Fruit fly (Drosophila melanogaster): ENCODE data around the gene Zir.
A peak's percentile ranks its signal among the peaks of the same experiment; 100 is the strongest.

Zir gene

DNA sequence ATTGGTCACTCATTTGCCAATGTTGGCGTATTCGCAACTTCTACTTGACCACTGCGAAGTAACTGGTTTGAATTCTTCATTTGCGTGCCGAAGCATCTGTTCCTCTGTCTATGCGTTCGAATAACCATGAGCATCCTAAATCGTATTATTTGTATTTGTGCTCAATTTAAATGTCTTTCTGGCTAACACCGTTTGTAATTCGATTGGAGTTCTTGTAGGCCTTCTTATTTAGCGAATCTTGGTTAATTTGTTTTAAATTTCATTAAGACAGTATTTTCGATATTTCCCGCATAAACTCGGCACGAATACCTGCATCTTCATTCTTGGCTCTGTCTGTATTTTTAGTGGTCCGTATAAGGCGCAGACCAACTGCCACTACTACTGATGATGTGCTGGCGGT, 2.7 kb upstream of the Zir start (continued):
- TF ChIP-seq CG15336 (GFP tag; IDR thresholded peaks at IDR 0.05): peak; percentile 72
- TF ChIP-seq cyc (GFP tag; optimal IDR thresholded peaks at IDR 0.05): peak; percentile 59
- no peak for TF ChIP-seq achi (GFP tag; optimal IDR thresholded peaks at IDR 0.05)
- TF ChIP-seq CG11294 (GFP tag; IDR thresholded peaks at IDR 0.05): no peak
- no peak for TF ChIP-seq Hr38 (GFP tag; optimal IDR thresholded peaks at IDR 0.05)
- no peak for TF ChIP-seq eg (GFP tag; IDR thresholded peaks at IDR 0.05)
- peak; percentile 88 for TF ChIP-seq CG6808 (GFP tag; optimal IDR thresholded peaks at IDR 0.05)
- TF ChIP-seq CG8319 (GFP tag; optimal IDR thresholded peaks at IDR 0.05): no peak

DNA sequence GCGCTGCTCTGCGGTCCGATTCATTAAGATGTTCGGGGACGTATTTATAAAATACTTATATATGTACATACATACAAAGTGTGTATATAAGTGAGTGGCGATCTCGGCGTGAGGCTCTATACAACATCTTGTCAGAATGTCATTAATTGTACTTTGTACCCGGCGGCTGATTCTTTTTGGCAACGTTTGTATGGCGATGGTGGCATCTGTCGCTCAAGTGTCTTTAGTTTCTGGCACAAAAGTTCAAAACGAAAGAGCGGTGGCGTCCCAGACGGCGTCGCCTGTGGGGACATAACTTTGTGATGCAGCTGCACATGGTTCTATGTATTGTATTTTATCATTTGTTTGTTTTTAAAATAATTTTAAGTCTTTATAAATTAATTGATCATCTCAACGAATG, 1.5 kb upstream of the Zir start:
- TF ChIP-seq Eip78C (GFP tag) (peak; percentile 38), CG8119 (GFP tag; IDR thresholded peaks at IDR 0.05) (peak; percentile 18; the same call in 1 of the 3 replicates), net (GFP tag; optimal IDR thresholded peaks at IDR 0.05) (peak; percentile 77), acj6 (GFP tag; optimal IDR thresholded peaks at IDR 0.05) (no peak)

DNA sequence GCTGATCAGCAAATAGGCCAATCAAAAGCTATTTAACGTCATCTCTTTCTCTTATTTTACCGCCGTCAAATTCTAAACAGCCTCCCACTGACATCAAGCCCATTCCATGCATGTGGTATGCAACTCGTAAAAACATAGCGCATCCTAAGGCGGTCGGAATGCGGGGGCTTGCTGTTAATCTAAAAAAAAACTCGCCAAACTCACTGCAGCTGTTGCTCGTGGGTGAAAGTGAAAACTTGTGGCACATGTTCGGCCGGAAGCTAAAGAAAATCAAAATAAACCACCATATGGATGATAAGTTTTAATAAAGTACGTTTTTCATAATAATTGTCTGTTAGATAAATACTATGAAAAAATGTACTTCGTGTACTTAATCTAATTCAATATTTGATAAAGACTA, 443 bp upstream of the Zir start:
- TF ChIP-seq Blimp-1 (GFP tag; optimal IDR thresholded peaks at IDR 0.05) (peak; percentile 38), CG6792 (GFP tag; optimal IDR thresholded peaks at IDR 0.05) (no peak)

DNA sequence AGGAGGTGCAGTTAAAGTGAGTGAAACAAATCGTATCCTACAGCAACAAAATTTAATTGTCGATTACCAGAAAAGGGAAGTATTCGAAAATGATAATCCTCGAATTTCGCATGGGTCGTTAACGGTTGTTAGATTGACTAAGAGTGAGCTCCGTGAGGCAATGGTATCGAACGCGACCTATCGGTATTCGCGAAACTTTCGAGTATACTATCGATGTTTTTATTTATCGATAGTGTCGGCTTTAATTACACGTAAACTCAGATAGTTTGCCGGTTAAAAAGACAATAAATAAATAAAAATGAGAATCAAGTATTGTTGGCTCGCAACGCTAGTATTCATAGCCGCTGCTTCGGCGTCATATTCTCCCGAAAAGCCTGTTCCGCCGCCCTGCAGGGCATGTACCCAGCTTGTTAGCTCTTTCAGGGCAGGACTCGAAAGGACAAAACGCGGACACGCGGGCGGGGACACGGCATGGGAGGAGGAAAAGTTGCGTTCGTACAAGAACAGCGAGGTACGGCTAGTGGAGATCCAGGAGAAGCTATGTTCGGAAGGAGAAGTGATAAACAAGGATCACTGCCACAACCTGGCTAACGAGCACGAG, 7.7 kb downstream of the Zir start, which contains the start of gene Creld:
Gene Creld (plus strand): TSS at position 220 of the 601 bp plus-strand sequence.
- TF ChIP-seq dac (GFP tag; optimal IDR thresholded peaks at IDR 0.05) (no peak), CG3919 (GFP tag; optimal IDR thresholded peaks at IDR 0.05) (no peak), CG34406 (GFP tag; optimal IDR thresholded peaks at IDR 0.05) (no peak), CG16779 (tag; optimal IDR thresholded peaks at IDR 0.05) (no peak), eg (GFP tag; IDR thresholded peaks at IDR 0.05) (no peak), CG6808 (GFP tag; optimal IDR thresholded peaks at IDR 0.05) (no peak), esn (GFP tag; optimal IDR thresholded peaks at IDR 0.05) (peak; percentile 21)

DNA sequence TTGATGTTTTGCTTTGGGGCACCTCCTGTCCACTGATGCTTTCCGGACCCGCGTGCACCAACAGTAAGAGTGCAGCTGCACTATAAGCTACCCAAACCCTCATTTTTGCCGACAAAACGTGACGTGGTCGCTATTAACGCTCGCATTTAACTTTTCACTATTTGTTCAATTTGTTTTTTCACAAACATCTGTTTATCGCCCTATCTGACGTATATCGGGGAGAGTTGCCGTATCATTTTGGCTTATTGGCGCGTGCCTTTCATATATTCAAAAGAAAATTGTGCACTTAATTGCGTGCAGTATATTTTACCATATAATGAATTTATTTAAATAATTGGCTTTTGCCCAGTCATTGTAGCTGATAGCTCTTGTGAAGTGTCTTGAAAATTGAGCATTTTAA, 12.0 kb downstream of the Zir start, which contains the start of the genes Nhe1 and Sam-S:
Gene Nhe1 (minus strand): TSS at position 193 of the 400 bp plus-strand sequence.
Gene Sam-S (plus strand): TSS at position 364 of the 400 bp plus-strand sequence.
- peak; percentile 81 for TF ChIP-seq fkh (GFP tag; optimal IDR thresholded peaks at IDR 0.05)
- TF ChIP-seq dac (GFP tag; optimal IDR thresholded peaks at IDR 0.05): no peak
- TF ChIP-seq CG11294 (GFP tag; IDR thresholded peaks at IDR 0.05): no peak
- TF ChIP-seq salr (GFP tag; optimal IDR thresholded peaks at IDR 0.05): no peak
- TF ChIP-seq CG15336 (GFP tag; IDR thresholded peaks at IDR 0.05): 0 out of 2 replicates have a peak, but pooled peaks have one; percentile 9

DNA sequence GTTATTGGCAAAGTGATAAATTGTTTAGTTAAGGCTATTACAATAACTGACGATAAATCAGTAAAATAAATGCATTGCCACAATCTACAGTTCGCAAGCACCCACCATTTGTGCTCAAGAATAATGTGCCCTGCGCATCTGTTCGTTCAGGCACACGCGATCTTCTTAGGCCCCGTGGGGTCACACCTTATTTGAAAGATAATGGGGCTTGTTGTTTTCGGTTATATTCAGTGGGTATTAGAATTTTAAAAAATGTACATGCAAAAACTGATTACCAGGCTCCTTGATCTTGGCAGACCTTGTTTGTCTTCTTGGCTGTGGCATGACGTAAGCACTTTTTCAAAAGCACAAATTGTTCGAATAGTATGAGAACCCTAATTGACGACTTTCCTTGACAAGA, 12.5 kb downstream of the Zir start:
- TF ChIP-seq CG11762 (GFP tag; optimal IDR thresholded peaks at IDR 0.05; ENCODE audit: insufficient read depth) (no peak), CG10669 (GFP tag; optimal IDR thresholded peaks at IDR 0.05) (no peak), cyc (GFP tag; optimal IDR thresholded peaks at IDR 0.05) (no peak), Eip93F (GFP tag; optimal IDR thresholded peaks at IDR 0.05) (no peak), fkh (GFP tag; optimal IDR thresholded peaks at IDR 0.05) (no peak), CG3032 (tag; optimal IDR thresholded peaks at IDR 0.05) (no peak), CG6163 (GFP tag; IDR thresholded peaks at IDR 0.05) (no peak), eg (GFP tag; IDR thresholded peaks at IDR 0.05) (no peak), CG15336 (GFP tag; IDR thresholded peaks at IDR 0.05) (no peak)

All from whole organism, prepupa.